Worm (Caenorhabditis elegans) whole organism, early embryonic: Measurements from ENCODE around the gene ptr-15.

Experiments used
- B0310.2 ChIP-seq: sonication (generic microtip); optimal IDR thresholded peaks from 2 replicates; lab custom pipeline; 2016; ENCODE audit warnings: mild to moderate bottlenecking, missing genetic modification characterization, missing compliant biosample characterization
- F13C5.2 ChIP-seq: sonication (generic microtip); optimal IDR thresholded peaks from 2 replicates; lab custom pipeline; 2017; ENCODE audit warnings: mild to moderate bottlenecking, missing genetic modification characterization, inconsistent platforms, missing compliant biosample characterization
- aly-1 ChIP-seq: sonication (generic microtip); optimal IDR thresholded peaks from 2 replicates; lab custom pipeline; 2016; ENCODE audit warnings: missing genetic modification characterization, missing compliant biosample characterization
- ama-1 ChIP-seq: fragments of 150-350 bp; optimal IDR thresholded peaks from 2 replicates; lab custom pipeline; 2014
- ceh-13 ChIP-seq: fragments of 200-800 bp; sonication (Bioruptor generic); optimal IDR thresholded peaks from 2 replicates; lab custom pipeline; 2018; ENCODE audit warnings: mild to moderate bottlenecking, missing genetic modification characterization, missing compliant biosample characterization
- ceh-36 ChIP-seq: sonication (generic microtip); optimal IDR thresholded peaks from 2 replicates; lab custom pipeline; 2016; ENCODE audit warnings: missing genetic modification characterization, inconsistent platforms, missing compliant biosample characterization
- ets-7 ChIP-seq: sonication (generic microtip); optimal IDR thresholded peaks from 2 replicates; lab custom pipeline; 2016; ENCODE audit warnings: missing genotype, missing genetic modification characterization, missing compliant biosample characterization
- flt-1 ChIP-seq: fragments of 200-800 bp; sonication (Bioruptor generic); IDR thresholded peaks from 2 replicates; pipeline ENCODE4 v1.3.6; 2022; ENCODE audit warnings: missing genetic modification characterization, missing compliant biosample characterization
- hmbx-1 ChIP-seq: sonication (generic microtip); optimal IDR thresholded peaks from 2 replicates; lab custom pipeline; 2016; ENCODE audit warnings: mild to moderate bottlenecking, missing genetic modification characterization, missing compliant biosample characterization
- hmg-4 ChIP-seq: fragments of 200-800 bp; sonication (Bioruptor generic); optimal IDR thresholded peaks from 2 replicates; lab custom pipeline; 2018; ENCODE audit warnings: mild to moderate bottlenecking, missing genetic modification characterization, missing compliant biosample characterization
- hnd-1 ChIP-seq: sonication (generic microtip); optimal IDR thresholded peaks from 2 replicates; lab custom pipeline; 2016; ENCODE audit warnings: missing genetic modification characterization, missing compliant biosample characterization
- pes-1 ChIP-seq: fragments of 200-800 bp; sonication (Bioruptor generic); IDR thresholded peaks from 2 replicates; pipeline ENCODE4 v1.3.6; 2022; ENCODE audit warnings: missing genetic modification reagents, missing genetic modification characterization, missing compliant biosample characterization
- scrt-1 ChIP-seq: fragments of 200-800 bp; sonication (Bioruptor generic); IDR thresholded peaks from 2 replicates; pipeline ENCODE4 v1.3.6; 2022; ENCODE audit warnings: missing genetic modification characterization, missing compliant biosample characterization
- sea-1 ChIP-seq: fragments of 200-800 bp; sonication (Bioruptor generic); conservative IDR thresholded peaks from 2 replicates; pipeline ENCODE4 v1.3.6; 2022; ENCODE audit warnings: missing genetic modification characterization, missing compliant biosample characterization
- tbx-11 ChIP-seq: fragments of 200-800 bp; sonication (Bioruptor generic); IDR thresholded peaks from 2 replicates; pipeline ENCODE4 v1.3.6; 2022; ENCODE audit warnings: missing genetic modification characterization, missing compliant biosample characterization
- tbx-37 ChIP-seq: fragments of 200-800 bp; sonication (Bioruptor generic); conservative IDR thresholded peaks from 2 replicates; pipeline ENCODE4 v1.3.6; 2022; ENCODE audit warnings: missing genetic modification reagents, missing genetic modification characterization, missing compliant biosample characterization
- tra-4 ChIP-seq: sonication (generic microtip); optimal IDR thresholded peaks from 2 replicates; lab custom pipeline; 2017; ENCODE audit warnings: missing genetic modification characterization, missing compliant biosample characterization

The ptr-15 gene

DNA sequence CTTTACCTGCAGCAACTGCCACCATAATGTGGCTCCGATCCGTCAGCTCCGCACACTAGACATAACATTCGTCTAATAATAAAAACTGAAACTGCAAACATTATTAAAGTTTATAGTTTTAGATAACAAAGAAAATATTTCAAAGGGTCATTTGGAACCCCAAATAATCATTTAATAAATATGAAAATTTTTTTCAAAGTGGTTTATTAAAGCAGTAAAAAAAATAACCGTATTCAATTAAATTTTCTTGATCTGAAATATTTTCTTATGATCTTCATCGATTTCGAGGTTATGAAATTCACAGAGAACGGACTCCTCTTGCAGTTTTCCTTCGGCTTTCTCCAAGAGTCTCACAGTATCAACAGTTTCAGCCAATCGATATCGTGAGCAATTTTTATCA lies 16.1 kb upstream of the ptr-15 start, which contains the start of gene nhr-163:
TSS of gene nhr-163 (minus strand) at position 101 of the 400 bp plus-strand sequence.
- TF ChIP-seq tra-4 (tag; lab: Kevin White, UChicago) (no peak), hmg-4 (GFP tag; lab: Kevin White, UChicago) (no peak), hmbx-1 (tag; lab: Kevin White, UChicago) (no peak), flt-1 (no peak), hnd-1 (tag; lab: Kevin White, UChicago) (no peak), F13C5.2 (tag; lab: Kevin White, UChicago) (no peak), tbx-11 (GFP tag; lab: Robert Waterston, UW) (no peak), pes-1 (GFP tag; lab: Robert Waterston, UW) (no peak), ceh-13 (GFP tag; lab: Kevin White, UChicago) (no peak), B0310.2 (tag; lab: Kevin White, UChicago) (no peak), aly-1 (tag; lab: Kevin White, UChicago) (no peak), ets-7 (tag; lab: Kevin White, UChicago) (no peak), ceh-36 (tag; lab: Kevin White, UChicago) (no peak)

- TF ChIP-seq pes-1 (GFP tag; lab: Robert Waterston, UW) (no peak), hmg-4 (GFP tag; lab: Kevin White, UChicago) (no peak)
Observed at ce11 chrV:6982813-6983212, 13.0 kb upstream of the ptr-15 start, which contains the start of gene nhr-161. Gene nhr-161, minus strand, starts transcription at chrV:6982913.

DNA sequence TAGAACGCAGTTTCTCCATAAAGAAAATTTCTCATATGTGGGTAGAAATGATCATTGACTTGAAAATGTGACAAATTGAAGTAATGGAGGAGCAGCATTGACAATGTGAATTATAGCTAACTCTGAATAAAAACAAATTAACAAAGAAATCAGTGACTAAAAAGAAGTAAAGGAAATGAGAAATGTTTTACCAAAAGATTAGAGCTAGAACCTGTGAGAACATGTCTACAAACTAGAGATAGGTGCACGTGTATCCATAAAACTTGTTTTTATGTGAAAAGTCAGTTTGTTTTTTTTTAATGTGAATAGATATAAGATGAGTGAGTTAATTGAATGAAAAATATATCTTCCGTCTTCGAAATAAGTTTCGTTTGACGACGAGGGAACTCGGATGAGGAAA lies 9.2 kb upstream of the ptr-15 start, which contains the start of gene sre-12:
TSS of gene sre-12 (minus strand) at position 101 of the 400 bp plus-strand sequence.
- no peak for TF ChIP-seq hmbx-1 (tag; lab: Kevin White, UChicago)
- TF ChIP-seq ceh-36 (tag; lab: Kevin White, UChicago): no peak
- TF ChIP-seq F13C5.2 (tag; lab: Kevin White, UChicago): no peak
- TF ChIP-seq hmg-4 (GFP tag; lab: Kevin White, UChicago): no peak
- no peak for TF ChIP-seq flt-1
- no peak for TF ChIP-seq tra-4 (tag; lab: Kevin White, UChicago)
- no peak for TF ChIP-seq pes-1 (GFP tag; lab: Robert Waterston, UW)
- TF ChIP-seq ceh-13 (GFP tag; lab: Kevin White, UChicago): no peak
- no peak for TF ChIP-seq sea-1
- TF ChIP-seq ama-1 (lab: Kevin White, UChicago): no peak
- TF ChIP-seq hnd-1 (tag; lab: Kevin White, UChicago): no peak
- TF ChIP-seq aly-1 (tag; lab: Kevin White, UChicago): no peak
- no peak for TF ChIP-seq tbx-37 (GFP tag; lab: Robert Waterston, UW)
- no peak for TF ChIP-seq scrt-1 (GFP tag; lab: Robert Waterston, UW)
- TF ChIP-seq B0310.2 (tag; lab: Kevin White, UChicago): no peak
- no peak for TF ChIP-seq ets-7 (tag; lab: Kevin White, UChicago)
- no peak for TF ChIP-seq tbx-11 (GFP tag; lab: Robert Waterston, UW)

ce11 chrV:6976047-6976446 lies 6.2 kb upstream of the ptr-15 start, which contains the start of gene srx-16:
Gene srx-16, plus strand, starts transcription at chrV:6976347.
- TF ChIP-seq ceh-13 (GFP tag; lab: Kevin White, UChicago) (no peak), F13C5.2 (tag; lab: Kevin White, UChicago) (no peak), aly-1 (tag; lab: Kevin White, UChicago) (no peak), hnd-1 (tag; lab: Kevin White, UChicago) (no peak)

DNA sequence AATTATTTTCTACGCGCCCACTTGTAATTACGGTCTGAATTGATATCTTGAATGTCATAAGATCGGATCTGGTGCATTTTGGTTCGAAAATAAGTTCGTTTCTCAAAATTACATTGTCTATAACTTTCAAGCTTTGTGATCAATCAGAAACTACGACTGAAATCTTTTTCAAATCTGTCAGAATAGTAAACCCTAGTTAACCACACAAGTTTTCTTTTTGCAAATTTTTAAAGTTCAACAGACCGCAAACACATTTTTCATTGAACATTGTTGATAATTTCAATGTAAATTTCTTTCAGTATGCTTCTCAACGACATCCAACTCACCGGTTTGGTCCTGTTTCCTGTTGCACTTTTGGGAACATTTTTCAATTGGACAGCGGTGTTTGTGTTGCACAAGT lies 1.8 kb upstream of the ptr-15 start, which contains the start of gene srx-59:
TSS of gene srx-59 (plus strand) at position 301 of the 400 bp plus-strand sequence.
- TF ChIP-seq tbx-37 (GFP tag; lab: Robert Waterston, UW) (no peak), ama-1 (lab: Kevin White, UChicago) (no peak), F13C5.2 (tag; lab: Kevin White, UChicago) (no peak), flt-1 (no peak), sea-1 (no peak), tbx-11 (GFP tag; lab: Robert Waterston, UW) (no peak)

DNA sequence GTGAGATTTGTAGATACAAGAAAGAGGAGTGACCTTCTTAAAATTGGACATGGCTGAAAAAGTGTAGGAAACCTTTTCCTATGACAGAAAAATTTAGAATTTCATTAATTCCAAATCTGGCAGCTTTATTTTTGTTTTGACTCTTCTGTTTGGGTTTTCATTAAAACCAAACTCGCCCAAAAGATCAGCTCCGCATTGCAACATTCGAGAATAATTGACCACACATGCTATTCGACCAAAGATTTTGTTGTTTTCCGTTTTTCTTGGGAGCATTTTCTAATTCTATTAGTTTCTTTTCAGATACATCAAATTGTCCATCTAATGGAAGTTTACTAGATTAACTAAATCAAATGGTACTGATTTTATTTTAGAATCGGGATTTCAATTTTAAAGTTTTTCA lies 13.6 kb downstream of the ptr-15 start, which contains the start of gene mec-1:
TSS of gene mec-1 (plus strand) at position 301 of the 400 bp plus-strand sequence.
- TF ChIP-seq hmg-4 (GFP tag; lab: Kevin White, UChicago) (no peak), B0310.2 (tag; lab: Kevin White, UChicago) (no peak), aly-1 (tag; lab: Kevin White, UChicago) (no peak), hmbx-1 (tag; lab: Kevin White, UChicago) (no peak), tbx-37 (GFP tag; lab: Robert Waterston, UW) (no peak), ama-1 (lab: Kevin White, UChicago) (no peak), pes-1 (GFP tag; lab: Robert Waterston, UW) (no peak), tra-4 (tag; lab: Kevin White, UChicago) (no peak), scrt-1 (GFP tag; lab: Robert Waterston, UW) (no peak), F13C5.2 (tag; lab: Kevin White, UChicago) (no peak), ets-7 (tag; lab: Kevin White, UChicago) (no peak), sea-1 (no peak), flt-1 (no peak)

ce11 chrV:6953797-6954196 lies 16.0 kb downstream of the ptr-15 start, which contains the start of gene srg-31:
Gene srg-31, minus strand, starts transcription at chrV:6953897.
- TF ChIP-seq ceh-13 (GFP tag; lab: Kevin White, UChicago) (no peak), aly-1 (tag; lab: Kevin White, UChicago) (no peak), flt-1 (no peak), scrt-1 (GFP tag; lab: Robert Waterston, UW) (no peak), hnd-1 (tag; lab: Kevin White, UChicago) (no peak), hmbx-1 (tag; lab: Kevin White, UChicago) (no peak), ets-7 (tag; lab: Kevin White, UChicago) (no peak), tra-4 (tag; lab: Kevin White, UChicago) (no peak), F13C5.2 (tag; lab: Kevin White, UChicago) (no peak), hmg-4 (GFP tag; lab: Kevin White, UChicago) (no peak), sea-1 (no peak), ama-1 (lab: Kevin White, UChicago) (no peak), pes-1 (GFP tag; lab: Robert Waterston, UW) (no peak), B0310.2 (tag; lab: Kevin White, UChicago) (no peak), ceh-36 (tag; lab: Kevin White, UChicago) (no peak), tbx-11 (GFP tag; lab: Robert Waterston, UW) (no peak), tbx-37 (GFP tag; lab: Robert Waterston, UW) (no peak)
